Worm (Caenorhabditis elegans): ENCODE data around the gene C06B8.3.

DNA sequence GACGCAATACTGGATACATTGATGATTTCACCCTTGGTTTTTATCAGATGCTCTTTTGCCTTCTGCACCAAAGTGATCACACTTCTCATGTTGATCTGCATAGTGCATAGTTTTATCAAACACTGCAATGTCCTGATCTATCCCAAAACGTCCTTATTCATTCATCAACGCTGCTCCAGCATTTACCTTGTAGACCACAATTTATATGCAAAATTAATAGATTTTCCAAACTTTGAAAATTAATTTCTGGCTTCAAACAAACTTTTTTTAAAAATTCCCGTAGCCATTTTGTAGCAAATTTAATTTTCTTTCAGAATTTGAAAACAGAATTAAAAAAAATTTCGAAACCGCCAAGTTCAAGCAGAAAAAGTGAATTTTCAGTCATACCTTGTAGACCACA is at the start of gene C06B8.3:
- TF ChIP-seq him-1 (tag; optimal IDR thresholded peaks at IDR 0.05) = no peak
- TF ChIP-seq W03F9.2 (tag; optimal IDR thresholded peaks at IDR 0.05) = no peak

All from whole organism, L4/young adult.